Fruit fly (Drosophila melanogaster) whole organism, prepupa: Measurements from ENCODE around the gene CG4553.

Experiments used
- Blimp-1 ChIP-seq: fragments of 200-800 bp; sonication (Bioruptor generic); optimal IDR thresholded peaks from 3 replicates; lab custom pipeline; 2017; ENCODE audit warnings: missing biosample characterization, missing genetic modification characterization, mild to moderate bottlenecking, moderate library complexity, missing genetic modification reagents
- CG10631 ChIP-seq: fragments of 200-800 bp; sonication (Bioruptor generic); optimal IDR thresholded peaks from 2 replicates; lab custom pipeline; 2016; ENCODE audit warnings: missing biosample characterization, missing genetic modification characterization
- CG10669 ChIP-seq: fragments of 200-800 bp; sonication (Bioruptor generic); optimal IDR thresholded peaks from 3 replicates; lab custom pipeline; 2018; ENCODE audit warnings: missing biosample characterization, mild to moderate bottlenecking, missing genetic modification characterization, moderate library complexity
- CG11294 ChIP-seq: fragments of 200-800 bp; sonication (Bioruptor generic); IDR thresholded peaks from 2 replicates; pipeline ENCODE4 v1.3.6; 2022; ENCODE audit warnings: missing biosample characterization, missing genetic modification characterization
- CG15336 ChIP-seq: fragments of 200-800 bp; sonication (Bioruptor generic); IDR thresholded peaks from 2 replicates; pipeline ENCODE4 v1.3.6; 2022; ENCODE audit warnings: missing biosample characterization, missing genetic modification characterization
- CG1621 ChIP-seq: fragments of 200-800 bp; sonication (Bioruptor generic); optimal IDR thresholded peaks from 3 replicates; lab custom pipeline; 2018; ENCODE audit warnings: missing biosample characterization, mild to moderate bottlenecking, missing genetic modification characterization
- CG16779 ChIP-seq: fragments of 200-800 bp; sonication (Bioruptor generic); optimal IDR thresholded peaks from 3 replicates; lab custom pipeline; 2017; ENCODE audit warnings: missing biosample characterization, mild to moderate bottlenecking, missing genetic modification characterization
- CG3032 ChIP-seq: fragments of 200-800 bp; optimal IDR thresholded peaks from 2 replicates; lab custom pipeline; 2019; ENCODE audit warnings: missing biosample characterization, mild to moderate bottlenecking, missing genetic modification characterization, moderate library complexity
- CG32006 ChIP-seq: fragments of 200-800 bp; sonication (Bioruptor generic); optimal IDR thresholded peaks from 3 replicates; lab custom pipeline; 2017; ENCODE audit warnings: missing biosample characterization, mild to moderate bottlenecking, missing genetic modification characterization
- CG34406 ChIP-seq: fragments of 200-800 bp; sonication (Bioruptor generic); optimal IDR thresholded peaks from 3 replicates; lab custom pipeline; 2016; ENCODE audit warnings: missing biosample characterization, missing genetic modification characterization
- CG3919 ChIP-seq: fragments of 200-800 bp; sonication (Bioruptor generic); optimal IDR thresholded peaks from 3 replicates; lab custom pipeline; 2016; ENCODE audit warnings: missing biosample characterization, missing genetic modification characterization
- CG4318 ChIP-seq: fragments of 200-800 bp; sonication (Bioruptor generic); optimal IDR thresholded peaks from 3 replicates; lab custom pipeline; 2017; ENCODE audit warnings: missing biosample characterization, mild to moderate bottlenecking, missing genetic modification characterization
- CG6163 ChIP-seq: fragments of 200-800 bp; sonication (Bioruptor generic); IDR thresholded peaks from 3 replicates; pipeline ENCODE4 v1.3.6; 2022; ENCODE audit warnings: missing biosample characterization, missing genetic modification characterization
- CG6276 ChIP-seq: fragments of 200-800 bp; sonication (Bioruptor generic); optimal IDR thresholded peaks from 2 replicates; lab custom pipeline; 2017; ENCODE audit warnings: missing biosample characterization, mild to moderate bottlenecking, missing genetic modification characterization
- CG6792 ChIP-seq: fragments of 200-800 bp; sonication (Bioruptor generic); optimal IDR thresholded peaks from 3 replicates; lab custom pipeline; 2016; ENCODE audit warnings: missing biosample characterization, missing genetic modification characterization
- CG7368 ChIP-seq: fragments of 200-800 bp; sonication (Bioruptor generic); optimal IDR thresholded peaks from 3 replicates; lab custom pipeline; 2016; ENCODE audit warnings: missing biosample characterization, missing genetic modification characterization
- CG8319 ChIP-seq: fragments of 200-800 bp; sonication (Bioruptor generic); optimal IDR thresholded peaks from 3 replicates; lab custom pipeline; 2016; ENCODE audit warnings: missing biosample characterization, missing genetic modification characterization
- CG8632 ChIP-seq: fragments of 200-800 bp; sonication (Bioruptor generic); optimal IDR thresholded peaks from 3 replicates; lab custom pipeline; 2016; ENCODE audit warnings: missing biosample characterization, missing genetic modification characterization
- CG9139 ChIP-seq: fragments of 200-800 bp; sonication (Bioruptor generic); optimal IDR thresholded peaks from 3 replicates; lab custom pipeline; 2017; ENCODE audit warnings: missing biosample characterization, mild to moderate bottlenecking, missing genetic modification characterization
- Eip75B ChIP-seq: fragments of 200-800 bp; sonication (Bioruptor generic); optimal IDR thresholded peaks from 3 replicates; lab custom pipeline; 2016; ENCODE audit warnings: missing biosample characterization, missing genetic modification characterization
- Eip93F ChIP-seq: fragments of 200-800 bp; sonication (Bioruptor generic); optimal IDR thresholded peaks from 2 replicates; lab custom pipeline; 2016; ENCODE audit warnings: missing biosample characterization, mild to moderate bottlenecking, missing genetic modification characterization
- Ets96B ChIP-seq: fragments of 200-800 bp; optimal IDR thresholded peaks from 2 replicates; lab custom pipeline; 2019; ENCODE audit warnings: missing biosample characterization, mild to moderate bottlenecking, missing genetic modification characterization, moderate library complexity
- Hr39 ChIP-seq: fragments of 200-800 bp; sonication (Bioruptor generic); optimal IDR thresholded peaks from 2 replicates; lab custom pipeline; 2016; ENCODE audit warnings: missing biosample characterization, missing genetic modification characterization
- Hr4 ChIP-seq: fragments of 200-800 bp; sonication (Bioruptor generic); optimal IDR thresholded peaks from 3 replicates; lab custom pipeline; 2016; ENCODE audit warnings: missing biosample characterization, missing genetic modification characterization
- Lpt ChIP-seq: fragments of 200-800 bp; sonication (Bioruptor generic); optimal IDR thresholded peaks from 3 replicates; lab custom pipeline; 2016; ENCODE audit warnings: missing biosample characterization, missing genetic modification characterization
- Met ChIP-seq: fragments of 200-800 bp; sonication (Bioruptor generic); optimal IDR thresholded peaks from 3 replicates; lab custom pipeline; 2016; ENCODE audit warnings: missing biosample characterization, missing genetic modification characterization
- OdsH ChIP-seq: fragments of 200-800 bp; sonication (Bioruptor generic); optimal IDR thresholded peaks from 3 replicates; lab custom pipeline; 2016; ENCODE audit warnings: missing biosample characterization, missing genetic modification characterization
- Smox ChIP-seq: fragments of 200-800 bp; sonication (Bioruptor generic); optimal IDR thresholded peaks from 3 replicates; lab custom pipeline; 2016; ENCODE audit warnings: missing biosample characterization, missing genetic modification characterization
- Sox102F ChIP-seq: fragments of 200-800 bp; sonication (Bioruptor generic); optimal IDR thresholded peaks from 2 replicates; lab custom pipeline; 2016; ENCODE audit warnings: missing biosample characterization, mild to moderate bottlenecking, missing genetic modification characterization
- Sox14 ChIP-seq: fragments of 200-800 bp; sonication (Bioruptor generic); optimal IDR thresholded peaks from 3 replicates; lab custom pipeline; 2016; ENCODE audit warnings: missing biosample characterization, missing genetic modification characterization
- achi ChIP-seq: fragments of 200-800 bp; sonication (Bioruptor generic); optimal IDR thresholded peaks from 3 replicates; lab custom pipeline; 2016; ENCODE audit warnings: missing biosample characterization, missing genetic modification characterization
- acj6 ChIP-seq: fragments of 200-800 bp; sonication (Bioruptor generic); optimal IDR thresholded peaks from 3 replicates; lab custom pipeline; 2016; ENCODE audit warnings: missing biosample characterization, missing genetic modification characterization
- dac ChIP-seq: fragments of 200-800 bp; sonication (Bioruptor generic); optimal IDR thresholded peaks from 2 replicates; lab custom pipeline; 2017; ENCODE audit warnings: missing biosample characterization, mild to moderate bottlenecking, missing genetic modification characterization
- dsx ChIP-seq: fragments of 200-800 bp; optimal IDR thresholded peaks from 3 replicates; lab custom pipeline; 2019; ENCODE audit warnings: missing biosample characterization, mild to moderate bottlenecking, missing genetic modification characterization, moderate library complexity; ENCODE audit not compliant: poor library complexity, severe bottlenecking
- eg ChIP-seq: fragments of 200-800 bp; sonication (Bioruptor generic); IDR thresholded peaks from 3 replicates; pipeline ENCODE4 v1.3.6; 2022; ENCODE audit warnings: missing biosample characterization, missing genetic modification characterization
- esn ChIP-seq: fragments of 200-800 bp; sonication (Bioruptor generic); optimal IDR thresholded peaks from 2 replicates; lab custom pipeline; 2016; ENCODE audit warnings: missing biosample characterization, mild to moderate bottlenecking, missing genetic modification characterization, moderate library complexity
- fd59A ChIP-seq: fragments of 200-800 bp; sonication (Bioruptor generic); optimal IDR thresholded peaks from 2 replicates; lab custom pipeline; 2017; ENCODE audit warnings: missing biosample characterization, mild to moderate bottlenecking, missing genetic modification characterization, missing genetic modification reagents
- fkh ChIP-seq: fragments of 200-800 bp; sonication (Bioruptor generic); optimal IDR thresholded peaks from 3 replicates; lab custom pipeline; 2017; ENCODE audit warnings: missing biosample characterization, mild to moderate bottlenecking, missing genetic modification characterization, moderate library complexity
- lz ChIP-seq: fragments of 200-800 bp; sonication (Bioruptor generic); optimal IDR thresholded peaks from 3 replicates; lab custom pipeline; 2016; ENCODE audit warnings: missing biosample characterization, missing genetic modification characterization
- net ChIP-seq: fragments of 200-800 bp; sonication (Bioruptor generic); optimal IDR thresholded peaks from 3 replicates; lab custom pipeline; 2016; ENCODE audit warnings: missing biosample characterization, missing genetic modification characterization
- spab ChIP-seq: fragments of 200-800 bp; sonication (Bioruptor generic); optimal IDR thresholded peaks from 2 replicates; lab custom pipeline; 2017; ENCODE audit warnings: missing biosample characterization, mild to moderate bottlenecking, missing genetic modification characterization, missing genetic modification reagents
- ss ChIP-seq, 2 experiments: fragments of 200-800 bp; sonication (Bioruptor generic); optimal IDR thresholded peaks; 2 replicates in 1 of 2; 3 replicates in 1 of 2; lab custom pipeline; 2017 to 2018; ENCODE audit warnings: mild to moderate bottlenecking in 2 of 2, missing biosample characterization in 2 of 2, missing genetic modification characterization in 2 of 2, moderate library complexity in 1 of 2
- svp ChIP-seq: fragments of 200-800 bp; sonication (Bioruptor generic); peaks from one replicate; lab custom pipeline; 2016; ENCODE audit warnings: missing biosample characterization, missing genetic modification characterization
- topi ChIP-seq: fragments of 200-800 bp; sonication (Bioruptor generic); optimal IDR thresholded peaks from 3 replicates; lab custom pipeline; 2016; ENCODE audit warnings: missing biosample characterization, missing genetic modification characterization

CG4553 gene

DNA sequence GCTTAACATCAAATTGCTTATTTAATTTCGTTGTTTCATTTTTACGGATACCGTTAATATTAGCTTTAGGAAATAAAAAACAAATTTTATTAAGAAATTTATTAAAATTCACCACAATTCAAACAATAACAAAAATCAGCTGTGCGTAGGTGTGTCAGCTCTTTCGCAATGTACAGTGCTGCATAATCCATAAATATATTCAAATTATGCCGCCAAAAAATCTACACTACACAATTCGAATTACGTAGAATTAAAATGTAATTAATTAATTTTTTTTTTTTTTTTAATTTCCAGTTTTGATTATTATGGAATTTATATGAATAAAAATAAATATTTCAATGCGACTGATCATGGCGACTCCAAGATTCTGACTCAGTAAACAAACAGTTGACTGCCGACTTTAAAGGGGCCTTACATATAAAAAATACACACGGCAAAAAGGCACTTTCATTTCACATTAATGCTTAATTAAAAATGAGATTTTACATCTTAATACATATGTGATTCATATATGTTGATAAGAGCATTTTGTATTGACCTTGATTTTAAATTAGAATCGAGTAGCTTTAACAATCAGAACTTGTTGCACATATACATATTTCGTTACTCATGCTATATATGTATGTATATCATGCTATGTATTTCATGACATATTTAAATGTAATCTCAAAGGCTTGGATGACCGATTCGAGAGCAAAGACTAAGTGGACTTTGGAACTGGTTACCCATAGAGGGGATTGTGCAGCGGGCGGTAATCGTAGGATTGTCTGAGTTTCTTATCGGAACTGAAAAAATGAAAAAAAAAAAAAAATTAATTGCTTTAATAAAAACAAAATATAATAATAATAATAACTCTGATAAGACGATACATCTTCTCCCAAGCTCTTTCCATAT is 16.8 kb upstream of the CG4553 start (continued):
- TF ChIP-seq esn (GFP tag; lab: Kevin White, UChicago) = no peak
- TF ChIP-seq topi (GFP tag; lab: Kevin White, UChicago) = peak; percentile 0
- peak; percentile 75 for TF ChIP-seq spab (GFP tag; lab: Kevin White, UChicago)
- TF ChIP-seq CG15336 (GFP tag; lab: Robert Waterston, UW) = no peak
- TF ChIP-seq CG10669 (GFP tag; lab: Kevin White, UChicago) = peak; percentile 44
- peak; percentile 27 for TF ChIP-seq achi (GFP tag; lab: Kevin White, UChicago)
- no peak for TF ChIP-seq CG8319 (GFP tag; lab: Kevin White, UChicago)
- peak; percentile 23 for TF ChIP-seq Met (GFP tag; lab: Kevin White, UChicago)
- no peak for TF ChIP-seq Hr39 (GFP tag; lab: Kevin White, UChicago)
- no peak for TF ChIP-seq dac (GFP tag; lab: Kevin White, UChicago)
- peak; percentile 9 for TF ChIP-seq Hr4 (GFP tag; lab: Kevin White, UChicago)
- TF ChIP-seq Blimp-1 (GFP tag; lab: Kevin White, UChicago) = no peak
- TF ChIP-seq Sox14 (GFP tag; lab: Kevin White, UChicago) = peak; percentile 18
- TF ChIP-seq CG6792 (GFP tag; lab: Kevin White, UChicago) = no peak

dm6 chr3R:25490778-25491664 is 14.3 kb upstream of the CG4553 start, which contains the start of the genes Gnpat and CG5112:
Gene Gnpat (minus strand): TSS chr3R:25490936.
Gene CG5112 (plus strand): TSS chr3R:25491460.
- TF ChIP-seq ss (GFP tag; optimal IDR thresholded peaks at IDR 0.05; lab: Kevin White, UChicago) (peak in 1 of 2 experiments; percentile 24), CG34406 (GFP tag; lab: Kevin White, UChicago) (peak; percentile 44), CG10631 (GFP tag; lab: Kevin White, UChicago) (peak; percentile 42), acj6 (GFP tag; lab: Kevin White, UChicago) (no peak), CG4318 (GFP tag; lab: Kevin White, UChicago) (no peak), spab (GFP tag; lab: Kevin White, UChicago) (peak; percentile 4), CG11294 (GFP tag; lab: Robert Waterston, UW) (peak; percentile 6; the same call in 1 of the 2 replicates), svp (peak; percentile 70), dac (GFP tag; lab: Kevin White, UChicago) (no peak), Eip75B (no peak), Smox (peak; percentile 0), Eip93F (GFP tag; lab: Kevin White, UChicago) (no peak), fkh (GFP tag; lab: Kevin White, UChicago) (peak; percentile 49), CG6276 (peak; percentile 24), CG3919 (GFP tag; lab: Kevin White, UChicago) (peak; percentile 4), eg (GFP tag; lab: Robert Waterston, UW) (peak; percentile 55), CG3032 (tag; lab: Kevin White, UChicago) (peak; percentile 57), Hr39 (GFP tag; lab: Kevin White, UChicago) (peak; percentile 27), Lpt (no peak), CG15336 (GFP tag; lab: Robert Waterston, UW) (0 out of 2 replicates have a peak, but pooled peaks have one; percentile 20), CG16779 (tag; lab: Kevin White, UChicago) (peak; percentile 18), OdsH (GFP tag; lab: Kevin White, UChicago) (peak; percentile 0), net (GFP tag; lab: Kevin White, UChicago) (no peak), Blimp-1 (GFP tag; lab: Kevin White, UChicago) (peak; percentile 2), CG1621 (tag; lab: Kevin White, UChicago) (peak; percentile 61), CG32006 (GFP tag; lab: Kevin White, UChicago) (peak; percentile 28), Met (GFP tag; lab: Kevin White, UChicago) (no peak), CG6792 (GFP tag; lab: Kevin White, UChicago) (no peak), CG7368 (GFP tag; lab: Kevin White, UChicago) (no peak), Sox102F (GFP tag; lab: Kevin White, UChicago) (peak; percentile 3), dsx (GFP tag; lab: Kevin White, UChicago) (peak; percentile 6), Ets96B (peak; percentile 28), CG8632 (GFP tag; lab: Kevin White, UChicago) (peak; percentile 50), CG6163 (GFP tag; lab: Robert Waterston, UW) (peak; percentile 63), fd59A (GFP tag; lab: Kevin White, UChicago) (peak; percentile 18), lz (GFP tag; lab: Kevin White, UChicago) (peak; percentile 16), CG9139 (peak; percentile 6)
